Worm (Caenorhabditis elegans): Measurements from ENCODE around the gene srw-6.

DNA sequence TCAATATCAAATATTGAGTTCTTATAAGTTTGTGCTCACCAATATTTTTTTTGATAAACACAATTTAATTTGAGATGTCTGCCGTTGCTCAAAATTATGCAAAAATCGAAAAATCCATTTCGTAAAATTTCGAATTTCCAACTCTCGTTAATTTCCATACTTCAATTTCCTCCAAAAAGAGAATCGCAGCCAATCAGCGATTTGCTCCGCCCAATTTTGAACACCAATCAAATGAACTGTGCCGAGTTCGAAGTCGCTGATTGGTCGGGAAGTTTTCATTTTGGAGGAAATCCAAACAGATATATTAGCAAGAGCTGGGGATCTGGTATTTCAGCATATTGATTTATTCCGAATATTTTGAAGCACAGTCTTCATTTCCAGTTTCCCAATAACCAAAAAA lies 590 bp upstream of the srw-6 start:
- TF ChIP-seq ztf-11 (tag; optimal IDR thresholded peaks at IDR 0.05) (no peak), ceh-82 (tag; optimal IDR thresholded peaks at IDR 0.05) (no peak), gei-8 (GFP tag; optimal IDR thresholded peaks at IDR 0.05) (no peak), spr-3 (GFP tag; optimal IDR thresholded peaks at IDR 0.05) (no peak), nhr-25 (tag; optimal IDR thresholded peaks at IDR 0.05; ENCODE audit: borderline replicate concordance, insufficient read depth) (no peak), daf-19 (GFP tag; conservative IDR thresholded peaks at IDR 0.05) (no peak), fos-1 (tag; optimal IDR thresholded peaks at IDR 0.05) (no peak), R02D3.7 (tag; optimal IDR thresholded peaks at IDR 0.05) (no peak)
